Fruit fly (Drosophila melanogaster) whole organism, larva: ENCODE data around the gene Rtel1.

Source experiments
- noc ChIP-seq: fragments of 200-800 bp; sonication (Bioruptor generic); optimal IDR thresholded peaks from 3 replicates; lab custom pipeline; 2019; ENCODE audit warnings: missing biosample characterization, mild to moderate bottlenecking, missing genetic modification characterization, moderate library complexity

Gene Rtel1

DNA sequence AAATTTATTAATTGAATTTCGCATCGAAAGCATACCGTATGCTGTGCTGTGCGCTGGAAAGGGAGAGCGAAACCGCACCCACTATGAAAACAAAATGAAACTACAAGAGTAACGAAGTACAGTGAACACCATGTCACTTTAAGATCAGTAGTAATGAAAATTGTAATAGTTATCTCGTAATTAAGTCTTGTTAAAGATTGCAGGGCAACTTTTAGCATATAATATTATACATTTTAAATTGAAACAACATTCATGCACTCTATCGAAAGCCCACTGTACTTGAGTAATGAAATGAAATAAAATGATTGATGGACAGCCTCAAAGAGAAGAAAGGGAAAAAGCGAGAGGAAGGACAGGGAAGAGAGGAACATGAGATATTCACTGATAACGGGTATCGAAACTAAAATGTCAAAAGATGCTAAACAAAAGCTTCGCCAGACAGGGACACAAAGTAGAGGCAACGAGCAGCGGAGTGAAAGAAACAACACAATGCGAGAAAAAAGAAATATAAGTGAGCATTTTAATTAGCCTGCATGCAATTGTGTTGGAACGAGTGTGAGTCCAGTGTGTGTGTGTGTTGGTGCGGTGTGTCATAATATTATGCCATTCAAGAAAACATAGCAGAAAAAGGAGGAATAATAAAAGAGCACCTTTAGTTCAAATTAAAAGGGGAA lies 12.1 kb upstream of the Rtel1 start:
- peak; percentile 97 for TF ChIP-seq noc (tag; lab: Kevin White, UChicago)

dm6 chrX:5737157-5737556 lies 10.4 kb upstream of the Rtel1 start:
- no peak for TF ChIP-seq noc (tag; lab: Kevin White, UChicago)

DNA sequence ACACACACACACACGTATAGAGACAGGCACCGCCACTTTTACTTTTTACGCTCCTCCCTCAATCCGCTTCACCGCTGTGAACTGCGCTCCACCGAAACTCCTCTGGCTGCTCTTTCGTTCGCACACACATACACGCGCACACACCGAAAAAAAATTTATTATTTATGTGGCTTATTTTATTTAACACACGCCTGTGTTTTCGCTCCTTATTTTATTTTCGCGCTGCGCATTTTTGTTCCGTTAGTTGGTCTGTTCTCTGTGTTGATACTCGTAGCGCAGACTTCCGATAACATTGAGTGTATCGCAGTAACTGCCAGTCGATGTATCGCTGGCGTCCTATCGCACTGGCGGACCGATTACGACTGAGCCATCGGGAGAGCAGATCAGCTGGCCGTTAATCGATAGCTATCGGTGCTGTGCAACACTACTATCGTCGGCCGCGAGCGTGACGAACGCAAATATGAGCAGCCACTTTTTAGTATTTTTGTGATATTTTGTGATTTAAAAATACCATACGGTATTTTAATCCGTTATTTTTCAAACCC lies 9.8 kb upstream of the Rtel1 start, which contains the start of gene Snx27:
Gene Snx27 (minus strand): TSS at position 356 of the 545 bp plus-strand sequence.
- peak; percentile 46 for TF ChIP-seq noc (tag; lab: Kevin White, UChicago)

- no peak for TF ChIP-seq noc (tag; lab: Kevin White, UChicago)
Measured at dm6 chrX:5741625-5742024, 5.9 kb upstream of the Rtel1 start.

DNA sequence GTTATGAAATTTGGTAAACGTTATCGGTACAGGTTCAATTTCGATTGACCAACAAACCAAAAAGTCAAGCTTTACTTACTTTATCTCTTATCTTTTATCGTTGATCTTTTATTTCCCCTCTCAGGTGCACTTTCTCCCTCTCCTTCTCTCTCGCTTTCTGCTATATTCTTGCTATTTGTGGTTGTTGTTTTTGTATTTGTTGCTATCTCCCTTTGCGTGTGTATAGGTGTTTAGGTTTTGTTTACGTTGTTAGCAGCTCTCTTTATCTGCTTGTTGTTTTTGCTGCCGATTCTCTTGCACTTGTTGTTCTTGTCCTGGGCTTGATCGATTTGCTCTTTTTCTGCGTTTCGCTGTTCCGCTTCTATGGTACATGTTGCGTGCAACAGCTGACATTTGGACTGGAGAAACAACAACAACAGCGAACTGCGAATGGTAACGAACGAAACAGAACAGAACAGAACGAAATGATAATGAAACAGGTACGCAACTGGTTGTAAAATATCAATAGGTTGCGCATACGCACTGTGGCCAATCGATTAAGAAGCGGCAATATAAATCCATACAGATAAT lies 3.2 kb upstream of the Rtel1 start:
- TF ChIP-seq noc (tag; lab: Kevin White, UChicago) = no peak

DNA sequence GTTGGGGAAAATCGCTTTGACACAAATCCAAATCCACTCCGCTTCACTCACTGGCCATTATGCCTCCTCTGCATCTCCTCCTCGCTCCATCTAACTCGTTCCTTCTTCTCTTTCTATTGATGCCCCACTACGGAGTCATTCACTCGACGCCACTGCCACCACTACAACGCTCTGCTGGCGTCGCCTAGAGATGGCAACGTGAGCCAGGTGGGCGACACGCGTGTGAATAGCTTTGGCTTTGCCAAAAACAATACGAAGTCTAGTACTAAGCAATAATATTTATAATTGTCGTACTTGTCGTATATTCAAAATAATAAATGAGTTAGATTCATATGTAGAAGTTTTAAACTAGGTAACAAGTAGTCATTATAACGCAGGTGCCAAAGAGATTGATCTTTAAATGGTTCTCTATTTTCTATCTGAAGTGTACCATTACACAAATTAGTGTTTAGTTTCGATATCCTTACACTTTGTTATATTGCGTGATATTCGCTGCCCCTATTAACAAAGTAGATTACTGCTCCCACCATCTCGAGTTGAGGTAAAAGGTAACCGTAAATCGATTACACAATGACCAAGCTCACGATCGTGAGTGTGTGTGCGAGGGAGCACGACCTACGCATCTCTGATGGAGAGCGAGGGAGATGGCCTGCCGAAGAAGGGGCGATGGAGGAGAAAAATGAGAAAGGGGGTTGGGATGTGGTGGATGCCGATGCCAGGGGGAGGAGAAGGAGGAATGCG lies 2.4 kb upstream of the Rtel1 start:
- peak; percentile 16 for TF ChIP-seq noc (tag; lab: Kevin White, UChicago)

DNA sequence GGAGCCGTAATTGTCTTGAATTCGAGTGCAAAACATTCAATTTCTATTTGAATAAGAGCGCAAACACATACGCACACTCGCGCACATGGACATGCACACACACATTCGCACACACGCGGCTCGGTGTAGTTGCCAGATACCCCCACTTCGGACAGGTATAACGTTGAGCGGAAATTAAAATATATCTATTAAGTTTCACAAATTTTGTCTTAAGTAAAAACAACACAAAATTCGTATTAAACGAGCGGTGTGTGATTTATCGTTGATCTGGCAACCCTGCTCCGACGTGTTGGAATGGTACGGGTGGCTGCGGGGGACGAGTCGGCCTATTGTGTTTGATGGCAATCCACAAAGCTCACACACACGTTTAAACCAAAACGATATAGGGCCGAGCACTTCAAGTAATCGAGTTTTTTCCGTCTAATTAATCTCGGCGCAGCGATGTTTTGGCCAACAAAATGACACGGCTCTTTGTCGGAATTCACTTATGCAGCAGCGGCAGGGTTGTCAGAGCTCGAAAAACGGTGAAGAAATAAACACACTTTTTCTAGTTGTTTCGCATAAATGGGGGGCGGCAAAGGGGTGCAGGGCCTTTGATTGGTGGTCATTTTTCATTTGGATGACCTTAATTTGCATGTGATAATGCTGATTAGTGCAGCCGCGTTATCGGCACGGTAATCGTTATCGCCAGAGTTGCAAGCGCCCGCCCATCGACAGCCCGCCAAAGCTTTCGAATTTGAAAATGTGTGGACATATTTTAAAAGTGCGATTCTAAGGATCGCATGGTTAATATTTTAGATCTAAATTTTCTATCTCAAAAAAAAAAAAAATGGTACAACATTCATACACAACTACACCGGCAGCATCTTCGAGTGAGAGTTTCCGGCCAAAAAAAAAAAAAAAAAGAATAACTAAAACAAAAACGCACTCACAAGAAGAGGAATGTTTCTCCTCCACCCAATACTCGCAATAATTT lies 1.4 kb upstream of the Rtel1 start:
- peak; percentile 75 for TF ChIP-seq noc (tag; lab: Kevin White, UChicago)

dm6 chrX:5751949-5752348 lies 4.4 kb downstream of the Rtel1 start, which contains the start of gene CG15772:
CG15772 (plus strand) TSS chrX:5752249.
- no peak for TF ChIP-seq noc (tag; lab: Kevin White, UChicago)

DNA sequence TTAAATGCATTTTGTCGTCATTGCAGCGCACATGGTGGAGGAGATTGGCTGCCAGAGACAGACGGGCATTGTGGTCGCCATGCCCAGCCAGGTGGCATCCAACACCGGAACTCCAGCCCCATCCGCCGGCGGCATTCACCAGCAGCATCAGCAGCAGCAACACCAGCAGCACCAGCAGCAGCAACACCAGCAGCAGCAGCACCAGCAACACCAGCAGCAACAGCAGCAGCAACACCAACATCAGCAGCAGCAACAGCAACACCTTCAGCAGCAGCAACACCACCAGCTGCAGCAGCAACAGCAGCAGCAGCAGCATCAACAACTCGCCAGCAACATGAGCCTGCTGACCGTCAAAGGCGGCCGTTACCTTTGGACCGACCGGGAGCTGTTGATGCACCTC lies 5.3 kb downstream of the Rtel1 start:
- no peak for TF ChIP-seq noc (tag; lab: Kevin White, UChicago)

DNA sequence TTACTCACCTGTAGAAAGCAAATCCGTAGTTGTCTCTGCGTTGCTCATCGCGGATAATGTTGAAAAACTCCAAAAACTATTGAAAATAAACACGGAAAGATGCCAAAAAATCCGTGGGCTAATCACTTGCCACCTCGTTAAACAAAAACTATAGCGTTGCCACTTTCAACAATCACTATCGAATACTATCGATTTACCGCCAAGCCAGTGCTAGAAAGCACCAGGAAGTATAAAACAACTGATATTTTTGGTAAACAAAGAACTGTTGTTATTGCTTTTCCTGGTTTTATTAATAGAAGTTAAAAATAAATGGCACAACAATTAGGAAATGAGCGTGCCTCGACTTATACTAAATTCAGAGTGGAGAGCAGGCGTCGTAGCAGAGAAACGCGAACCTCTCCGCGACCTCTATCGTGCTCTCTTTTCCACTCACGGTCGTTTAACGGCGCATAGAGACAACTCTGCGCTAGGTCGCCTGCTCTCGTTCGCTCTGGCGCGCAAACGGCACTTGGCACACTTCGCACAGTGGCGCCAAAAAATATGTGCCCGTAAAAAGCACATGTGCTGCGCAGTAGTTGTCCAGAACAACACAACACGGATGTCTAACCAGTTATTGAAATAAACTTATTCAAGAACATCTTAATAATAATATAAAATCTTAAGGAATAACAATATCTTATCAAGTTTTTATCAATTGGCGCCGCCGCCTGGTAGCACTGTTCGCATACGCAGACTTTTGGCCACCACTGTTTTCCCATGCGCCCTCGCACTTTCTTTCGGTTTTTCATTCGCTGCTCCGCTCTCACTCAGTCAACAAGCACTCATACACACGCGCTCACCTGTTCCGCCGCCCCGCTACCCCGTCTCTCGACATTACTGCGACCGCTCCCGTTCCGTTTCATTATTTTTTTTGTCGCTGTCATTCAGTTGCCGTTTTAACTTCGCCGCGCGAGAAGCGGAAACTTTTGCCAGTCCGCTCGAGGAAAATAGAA lies 7.6 kb downstream of the Rtel1 start, which contains the start of the genes lin-52 and CG15771:
Gene lin-52 (minus strand): TSS at position 122 of the 992 bp plus-strand sequence.
Gene CG15771 (plus strand): TSS at position 738 of the 992 bp plus-strand sequence.
- TF ChIP-seq noc (tag; lab: Kevin White, UChicago) = peak; percentile 96

dm6 chrX:5756146-5756545 lies 8.6 kb downstream of the Rtel1 start:
- TF ChIP-seq noc (tag; lab: Kevin White, UChicago) = no peak

DNA sequence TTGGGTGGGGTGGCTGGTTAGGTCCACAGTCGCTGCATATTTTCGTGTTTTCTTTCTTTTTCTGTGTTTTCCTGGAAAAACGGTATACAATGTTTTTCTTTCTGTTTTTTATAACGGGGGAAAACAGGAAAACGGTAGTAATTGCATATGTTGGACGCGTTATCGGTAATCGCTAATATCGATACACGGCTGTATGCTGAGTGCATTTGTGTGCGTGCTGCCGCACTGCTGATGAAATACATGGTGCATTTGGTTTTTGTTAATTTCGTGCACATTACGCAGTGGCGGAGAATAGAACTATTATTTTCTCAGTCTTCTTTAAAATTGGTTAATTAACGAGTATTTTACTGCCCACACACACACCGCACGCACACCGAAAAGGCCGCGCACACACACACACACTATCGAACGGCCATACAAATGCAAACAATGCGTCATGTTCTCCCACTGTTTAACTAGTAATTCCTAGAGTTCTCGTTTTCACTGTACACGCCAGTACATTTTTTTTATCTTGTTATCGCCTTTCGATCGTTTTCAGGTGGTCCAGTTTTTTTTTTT lies 16.0 kb downstream of the Rtel1 start:
- TF ChIP-seq noc (tag; lab: Kevin White, UChicago) = no peak
